Worm (Caenorhabditis elegans): ENCODE measurements around the gene F40F8.5.

F40F8.5 gene

ce11 chrII:11167039-11167438, 32.3 kb upstream of the F40F8.5 start (continued):
- no peak for TF ChIP-seq sdz-38 (tag; optimal IDR thresholded peaks at IDR 0.05)
- TF ChIP-seq Y56A3A.18 (GFP tag; IDR thresholded peaks at IDR 0.05): peak; percentile 87
- TF ChIP-seq snpc-1.1 (tag; optimal IDR thresholded peaks at IDR 0.05; ENCODE audit: insufficient read depth): peak; percentile 99
- peak; percentile 79 for TF ChIP-seq madf-8 (GFP tag; conservative IDR thresholded peaks at IDR 0.05)
- peak; percentile 80 for TF ChIP-seq dpff-1 (tag; optimal IDR thresholded peaks at IDR 0.05)
- TF ChIP-seq him-1 (tag; optimal IDR thresholded peaks at IDR 0.05): peak; percentile 96
- 0 out of 2 replicates have a peak, but pooled peaks have one; percentile 66 for TF ChIP-seq C17E4.6 (GFP tag; IDR thresholded peaks at IDR 0.05)
- TF ChIP-seq zfh-2 (GFP tag; conservative IDR thresholded peaks at IDR 0.05): peak; percentile 90
- no peak for TF ChIP-seq ztf-3 (GFP tag; optimal IDR thresholded peaks at IDR 0.05)
- peak; percentile 95 for TF ChIP-seq attf-6 (GFP tag; IDR thresholded peaks at IDR 0.05)
- peak; percentile 21 for TF ChIP-seq K12H6.12 (tag; optimal IDR thresholded peaks at IDR 0.05)
- no peak for TF ChIP-seq Y67H2A.10 (GFP tag; conservative IDR thresholded peaks at IDR 0.05)
- peak; percentile 7 for TF ChIP-seq dpl-1 (GFP tag; optimal IDR thresholded peaks at IDR 0.05)
- peak; percentile 1 for TF ChIP-seq nhr-80 (tag; optimal IDR thresholded peaks at IDR 0.05)
- TF ChIP-seq let-526 (GFP tag; IDR thresholded peaks at IDR 0.05): 0 out of 2 replicates have a peak, but pooled peaks have one; percentile 65
- no peak for TF ChIP-seq ztf-26 (tag; optimal IDR thresholded peaks at IDR 0.05)
- peak; percentile 90 for TF ChIP-seq B0336.3 (GFP tag; IDR thresholded peaks at IDR 0.05)
- no peak for TF ChIP-seq ceh-58 (GFP tag; IDR thresholded peaks at IDR 0.05)
- no peak for TF ChIP-seq nfya-1 (tag; optimal IDR thresholded peaks at IDR 0.05; ENCODE audit: borderline replicate concordance, insufficient read depth)
- peak; percentile 89; the same call in 1 of the 2 replicates for TF ChIP-seq nfyb-1 (GFP tag; IDR thresholded peaks at IDR 0.05)
- peak; percentile 98 for TF ChIP-seq snpc-3.4 (tag; optimal IDR thresholded peaks at IDR 0.05)
- TF ChIP-seq ceh-100 (GFP tag; IDR thresholded peaks at IDR 0.05): peak; percentile 82
- TF ChIP-seq rpc-1 (optimal IDR thresholded peaks at IDR 0.05): no peak
- TF ChIP-seq rpc-1 (tag; optimal IDR thresholded peaks at IDR 0.05): peak; percentile 6
- TF ChIP-seq hrde-1 (tag; optimal IDR thresholded peaks at IDR 0.05; ENCODE audit: borderline replicate concordance): peak; percentile 84
- peak; percentile 95 for TF ChIP-seq hmg-1.2 (GFP tag; IDR thresholded peaks at IDR 0.05)
- TF ChIP-seq pha-4 (tag; optimal IDR thresholded peaks at IDR 0.05): no peak
- TF ChIP-seq F52B5.7 (tag; optimal IDR thresholded peaks at IDR 0.05): no peak
- TF ChIP-seq B0019.2 (GFP tag; conservative IDR thresholded peaks at IDR 0.05): peak; percentile 82
- peak; percentile 39 for TF ChIP-seq gei-17 (GFP tag; optimal IDR thresholded peaks at IDR 0.05)
- TF ChIP-seq mxl-1 (tag; optimal IDR thresholded peaks at IDR 0.05): no peak
- TF ChIP-seq egl-18 (GFP tag; IDR thresholded peaks at IDR 0.05): no peak
- peak; percentile 72 for TF ChIP-seq lin-54 (GFP tag; optimal IDR thresholded peaks at IDR 0.05)
- TF ChIP-seq ztf-25 (GFP tag; IDR thresholded peaks at IDR 0.05): 0 out of 2 replicates have a peak, but pooled peaks have one; percentile 75
- no peak for TF ChIP-seq lag-1 (GFP tag; IDR thresholded peaks at IDR 0.05)
- TF ChIP-seq fkh-3 (tag; optimal IDR thresholded peaks at IDR 0.05): no peak
- peak; percentile 11 for TF ChIP-seq atf-7 (tag; optimal IDR thresholded peaks at IDR 0.05)
- TF ChIP-seq ekl-4 (GFP tag; IDR thresholded peaks at IDR 0.05): peak; percentile 90
- peak; percentile 86 for TF ChIP-seq rcor-1 (GFP tag; IDR thresholded peaks at IDR 0.05)
- peak; percentile 74 for TF ChIP-seq mes-4 (tag; optimal IDR thresholded peaks at IDR 0.05)
- 0 out of 2 replicates have a peak, but pooled peaks have one; percentile 26 for TF ChIP-seq K11D2.4 (GFP tag; IDR thresholded peaks at IDR 0.05)
- TF ChIP-seq unc-62 (GFP tag; optimal IDR thresholded peaks at IDR 0.05): no peak
- peak in 1 of 3 experiments; percentile 32 for TF ChIP-seq lin-35 (GFP tag; optimal IDR thresholded peaks at IDR 0.05)
- peak; percentile 98 for TF ChIP-seq pbrm-1 (GFP tag; IDR thresholded peaks at IDR 0.05)
- no peak for TF ChIP-seq F10E7.11 (tag; optimal IDR thresholded peaks at IDR 0.05)
- TF ChIP-seq attf-5 (GFP tag; optimal IDR thresholded peaks at IDR 0.05): peak; percentile 8
- peak; percentile 58 for TF ChIP-seq T26A5.8 (tag; optimal IDR thresholded peaks at IDR 0.05)
- TF ChIP-seq nhr-27 (tag; optimal IDR thresholded peaks at IDR 0.05): no peak
- no peak for TF ChIP-seq let-607 (tag; optimal IDR thresholded peaks at IDR 0.05)
